Fruit fly (Drosophila melanogaster): ENCODE results near the gene CG34178.

- TF ChIP-seq CG4318 (GFP tag; optimal IDR thresholded peaks at IDR 0.05) (no peak), Eip93F (GFP tag; optimal IDR thresholded peaks at IDR 0.05) (no peak), CG6854 (GFP tag; optimal IDR thresholded peaks at IDR 0.05) (no peak), fd85E (GFP tag; optimal IDR thresholded peaks at IDR 0.05) (no peak), Gug (GFP tag; IDR thresholded peaks at IDR 0.05) (no peak), CG6163 (GFP tag; IDR thresholded peaks at IDR 0.05) (no peak), eg (GFP tag; IDR thresholded peaks at IDR 0.05) (no peak), Sox102F (GFP tag; optimal IDR thresholded peaks at IDR 0.05) (no peak), OdsH (GFP tag; optimal IDR thresholded peaks at IDR 0.05) (no peak)
Observed at dm6 chr2L:4418819-4419218, 14.9 kb upstream of the CG34178 start.
